Worm (Caenorhabditis elegans) whole organism, L3 larva: ENCODE results near the gene C10C5.3.

Source experiments
- ZK546.5 ChIP-seq: sonication (generic microtip); optimal IDR thresholded peaks from 2 replicates; lab custom pipeline; 2017; ENCODE audit warnings: missing biosample characterization, missing genetic modification characterization
- mdl-1 ChIP-seq: fragments of 150-350 bp; optimal IDR thresholded peaks from 2 replicates; lab custom pipeline; 2014; ENCODE audit warnings: missing biosample characterization, missing genetic modification characterization
- nhr-76 ChIP-seq: fragments of 150-350 bp; sonication (generic microtip); optimal IDR thresholded peaks from 5 replicates; lab custom pipeline; 2014; ENCODE audit warnings: missing biosample characterization, missing genetic modification characterization
- zag-1 ChIP-seq: fragments of 150-350 bp; optimal IDR thresholded peaks from 2 replicates; lab custom pipeline; 2014; ENCODE audit warnings: missing biosample characterization, missing genetic modification characterization
- ztf-11 ChIP-seq: fragments of 150-350 bp; optimal IDR thresholded peaks from 2 replicates; lab custom pipeline; 2014; ENCODE audit warnings: missing biosample characterization, missing genetic modification characterization

DNA sequence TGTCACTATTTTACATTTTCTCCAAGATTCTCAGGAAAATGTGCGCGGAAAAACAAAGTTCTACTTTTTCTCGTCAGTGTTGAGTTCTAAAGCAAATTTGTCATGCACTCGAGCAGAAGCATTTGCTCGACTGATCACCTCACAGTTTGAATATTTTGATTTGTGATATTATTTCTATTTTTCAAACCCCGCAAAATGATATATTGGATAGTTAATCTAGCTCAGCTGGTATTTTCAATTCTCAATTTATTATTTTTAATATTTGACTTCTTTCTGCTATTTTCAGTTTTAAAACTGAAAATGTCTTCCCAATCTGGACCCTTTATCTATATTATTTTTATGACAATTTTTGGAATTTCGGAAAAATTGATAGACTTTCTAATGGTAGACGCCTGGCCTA, 48.5 kb downstream of the C10C5.3 start, which contains the start of gene srxa-2:
- TF ChIP-seq zag-1 (tag; lab: Kevin White, UChicago), result no peak
- TF ChIP-seq nhr-76, result no peak
- no peak for TF ChIP-seq ZK546.5
- no peak for TF ChIP-seq mdl-1 (tag; lab: Kevin White, UChicago)
- TF ChIP-seq ztf-11 (tag; lab: Kevin White, UChicago), result no peak
